Fruit fly (Drosophila melanogaster) whole organism, pupa: ENCODE measurements around the gene CG43095.

Experiments used
- CG13204 ChIP-seq: fragments of 200-800 bp; sonication (Bioruptor generic); optimal IDR thresholded peaks from 2 replicates; lab custom pipeline; 2018; ENCODE audit warnings: missing biosample characterization, mild to moderate bottlenecking, missing genetic modification characterization, moderate library complexity
- CG14655 ChIP-seq: fragments of 200-800 bp; sonication (Bioruptor generic); optimal IDR thresholded peaks from 3 replicates; lab custom pipeline; 2017; ENCODE audit warnings: mild to moderate bottlenecking, missing biosample characterization, missing genetic modification reagents, missing genetic modification characterization
- CG15710 ChIP-seq: fragments of 200-800 bp; sonication (Bioruptor generic); optimal IDR thresholded peaks from 2 replicates; lab custom pipeline; 2018; ENCODE audit warnings: missing biosample characterization, mild to moderate bottlenecking, missing genetic modification characterization, moderate library complexity
- CG17806 ChIP-seq: fragments of 200-800 bp; sonication (Bioruptor generic); optimal IDR thresholded peaks from 2 replicates; lab custom pipeline; 2018; ENCODE audit warnings: missing biosample characterization, mild to moderate bottlenecking, missing genetic modification characterization, moderate library complexity
- CG32121 ChIP-seq: fragments of 200-800 bp; sonication (Bioruptor generic); IDR thresholded peaks from 2 replicates; pipeline ENCODE4 v1.3.6; 2022; ENCODE audit warnings: missing biosample characterization, missing genetic modification characterization
- CG34367 ChIP-seq: fragments of 200-800 bp; sonication (Bioruptor generic); optimal IDR thresholded peaks from 2 replicates; lab custom pipeline; 2018; ENCODE audit warnings: missing biosample characterization, mild to moderate bottlenecking, missing genetic modification characterization
- CG4496 ChIP-seq: fragments of 200-800 bp; sonication (Bioruptor generic); IDR thresholded peaks from 3 replicates; pipeline ENCODE4 v1.3.6; 2022; ENCODE audit warnings: missing biosample characterization, missing genetic modification characterization
- CG8159 ChIP-seq: fragments of 200-800 bp; sonication (Bioruptor generic); optimal IDR thresholded peaks from 3 replicates; lab custom pipeline; 2018; ENCODE audit warnings: missing biosample characterization, mild to moderate bottlenecking, missing genetic modification characterization, moderate library complexity
- CG9948 ChIP-seq: fragments of 200-800 bp; sonication (Bioruptor generic); optimal IDR thresholded peaks from 2 replicates; lab custom pipeline; 2018; ENCODE audit warnings: missing biosample characterization, mild to moderate bottlenecking, missing genetic modification characterization, moderate library complexity

DNA sequence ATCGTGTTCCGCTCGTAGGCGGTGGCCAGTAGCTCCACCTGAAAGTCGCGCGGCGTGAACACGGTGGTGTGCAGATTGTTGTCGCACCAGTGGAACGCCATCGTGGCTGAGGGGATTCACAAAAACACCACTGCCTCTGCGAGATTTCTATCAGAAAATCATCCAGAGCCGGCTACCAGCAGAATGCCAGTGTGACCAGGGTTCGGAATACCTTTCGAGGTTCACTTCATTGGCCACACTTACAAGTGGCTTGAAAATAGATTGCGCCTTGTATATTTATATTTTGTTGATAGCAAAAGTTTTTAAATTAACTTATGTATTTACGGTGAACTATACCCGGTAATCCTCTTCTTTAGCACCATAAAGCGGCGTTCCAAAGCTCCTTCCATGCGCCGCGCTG, 30.6 kb downstream of the CG43095 start, which contains the start of the genes Dcr-1 and CG6985:
- TF ChIP-seq CG15710 (tag; lab: Kevin White, UChicago) (no peak), CG17806 (tag; lab: Kevin White, UChicago) (no peak), CG4496 (GFP tag; lab: Robert Waterston, UW) (no peak), CG34367 (no peak), CG13204 (no peak), CG14655 (no peak), CG32121 (no peak), CG9948 (tag; lab: Kevin White, UChicago) (no peak), CG8159 (no peak)
